Fruit fly (Drosophila melanogaster) whole organism, pupa: Measurements from ENCODE around the gene CG6028.

Experiments used
- CG12605 ChIP-seq: fragments of 200-800 bp; sonication (Bioruptor generic); IDR thresholded peaks from 2 replicates; pipeline ENCODE4 v1.3.6; 2022; ENCODE audit warnings: missing biosample characterization, missing genetic modification characterization
- CG13204 ChIP-seq: fragments of 200-800 bp; sonication (Bioruptor generic); optimal IDR thresholded peaks from 2 replicates; lab custom pipeline; 2018; ENCODE audit warnings: missing biosample characterization, mild to moderate bottlenecking, missing genetic modification characterization, moderate library complexity
- CG8301 ChIP-seq: fragments of 200-800 bp; sonication (Bioruptor generic); optimal IDR thresholded peaks from 2 replicates; lab custom pipeline; 2018; ENCODE audit warnings: missing biosample characterization, mild to moderate bottlenecking, missing genetic modification characterization
- CG9948 ChIP-seq: fragments of 200-800 bp; sonication (Bioruptor generic); optimal IDR thresholded peaks from 2 replicates; lab custom pipeline; 2018; ENCODE audit warnings: missing biosample characterization, mild to moderate bottlenecking, missing genetic modification characterization, moderate library complexity
- D1 ChIP-seq: fragments of 200-800 bp; sonication (Bioruptor generic); optimal IDR thresholded peaks from 2 replicates; lab custom pipeline; 2018; ENCODE audit warnings: missing biosample characterization, mild to moderate bottlenecking, missing genetic modification characterization, moderate library complexity
- EcR ChIP-seq: fragments of 200-800 bp; sonication (Bioruptor generic); optimal IDR thresholded peaks from 3 replicates; lab custom pipeline; 2019; ENCODE audit warnings: missing biosample characterization, missing genetic modification characterization, mild to moderate bottlenecking, moderate library complexity, missing genetic modification reagents
- Snoo ChIP-seq: fragments of 200-800 bp; sonication (Bioruptor generic); optimal IDR thresholded peaks from 3 replicates; lab custom pipeline; 2017; ENCODE audit warnings: missing biosample characterization, mild to moderate bottlenecking, missing genetic modification characterization, inconsistent platforms
- rn ChIP-seq: fragments of 200-800 bp; sonication (Bioruptor generic); IDR thresholded peaks from 2 replicates; pipeline ENCODE4 v1.3.6; 2022; ENCODE audit warnings: missing biosample characterization, missing genetic modification characterization

DNA sequence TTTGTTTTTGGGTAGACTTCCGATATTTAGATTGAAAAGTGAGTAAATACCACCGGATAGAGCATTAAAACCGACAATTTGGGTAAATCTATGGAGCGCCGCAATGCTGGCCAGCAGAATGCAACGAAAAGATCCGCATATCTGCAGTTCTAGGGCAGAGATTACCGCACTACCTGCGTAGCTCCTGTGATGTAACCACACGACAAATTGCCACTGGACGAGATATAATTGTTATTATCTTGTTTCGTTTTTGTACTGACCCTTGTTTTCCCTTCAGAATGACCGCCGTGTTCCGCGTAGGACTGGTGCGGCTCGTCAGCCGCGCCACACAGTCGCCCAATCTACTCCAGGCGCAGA, 2.4 kb upstream of the CG6028 start:
- TF ChIP-seq CG8301 (tag; lab: Kevin White, UChicago) (no peak), Snoo (tag; lab: Kevin White, UChicago) (no peak), CG13204 (GFP tag; lab: Kevin White, UChicago) (no peak), D1 (tag; lab: Kevin White, UChicago) (no peak), CG9948 (tag; lab: Kevin White, UChicago) (no peak), EcR (GFP tag; lab: Kevin White, UChicago) (no peak), CG12605 (GFP tag; lab: Robert Waterston, UW) (no peak), rn (no peak)
